Fruit fly (Drosophila melanogaster): ENCODE results near the gene Octalpha2R.

Octalpha2R gene

dm6 chr3R:18795000-18795810, 53.8 kb downstream of the Octalpha2R start, which contains the start of gene CG7720 (continued):
- TF ChIP-seq scrt (GFP tag; optimal IDR thresholded peaks at IDR 0.05) (no peak), CG4820 (GFP tag; optimal IDR thresholded peaks at IDR 0.05) (peak; percentile 64), slp2 (GFP tag; optimal IDR thresholded peaks at IDR 0.05) (no peak), ci (GFP tag; IDR thresholded peaks at IDR 0.05) (0 out of 3 replicates have a peak, but pooled peaks have one; percentile 51), lov (optimal IDR thresholded peaks at IDR 0.05) (no peak), lov (GFP tag; IDR thresholded peaks at IDR 0.05) (no peak), CG2678 (tag; optimal IDR thresholded peaks at IDR 0.05) (peak; percentile 58), chinmo (GFP tag; IDR thresholded peaks at IDR 0.05; ENCODE audit: partially characterized antibody) (no peak), ham (GFP tag; IDR thresholded peaks at IDR 0.05) (no peak), CG10543 (GFP tag; optimal IDR thresholded peaks at IDR 0.05) (no peak), CG32767 (GFP tag; IDR thresholded peaks at IDR 0.05) (no peak), CG11085 (GFP tag; IDR thresholded peaks at IDR 0.05) (no peak), CrebB (tag; optimal IDR thresholded peaks at IDR 0.05) (no peak), Hand (GFP tag; optimal IDR thresholded peaks at IDR 0.05) (no peak), CG7357 (GFP tag; IDR thresholded peaks at IDR 0.05) (no peak), dysf (GFP tag; IDR thresholded peaks at IDR 0.05) (peak; percentile 53; the same call in 2 of the 3 replicates), sd (tag; optimal IDR thresholded peaks at IDR 0.05) (no peak), jumu (GFP tag; optimal IDR thresholded peaks at IDR 0.05) (no peak), CG8924 (tag; optimal IDR thresholded peaks at IDR 0.05) (peak; percentile 39), sna (GFP tag; IDR thresholded peaks at IDR 0.05; ENCODE audit: partially characterized antibody) (no peak), HLH3B (GFP tag; IDR thresholded peaks at IDR 0.05) (no peak; the same call in 1 of the 2 replicates), luna (GFP tag; optimal IDR thresholded peaks at IDR 0.05) (no peak), vvl (GFP tag; IDR thresholded peaks at IDR 0.05) (no peak), Dip2 (GFP tag; IDR thresholded peaks at IDR 0.05) (no peak), CG15696 (tag; optimal IDR thresholded peaks at IDR 0.05) (no peak), CG15479 (GFP tag; optimal IDR thresholded peaks at IDR 0.05) (no peak), Stat92E (GFP tag; optimal IDR thresholded peaks at IDR 0.05) (no peak), Nf-YA (GFP tag; IDR thresholded peaks at IDR 0.05) (no peak), Ssrp (tag; optimal IDR thresholded peaks at IDR 0.05) (peak; percentile 48), crp (GFP tag; optimal IDR thresholded peaks at IDR 0.05) (peak in 1 of 2 experiments; percentile 1), CG11093 (GFP tag; IDR thresholded peaks at IDR 0.05) (no peak), CG30020 (tag; optimal IDR thresholded peaks at IDR 0.05) (no peak), ab (GFP tag; optimal IDR thresholded peaks at IDR 0.05) (no peak), gcm (GFP tag; optimal IDR thresholded peaks at IDR 0.05) (no peak), CG15011 (GFP tag; optimal IDR thresholded peaks at IDR 0.05) (no peak), prd (optimal IDR thresholded peaks at IDR 0.05) (no peak), prd (GFP tag; IDR thresholded peaks at IDR 0.05) (peak; percentile 24; the same call in 1 of the 3 replicates), CG12219 (GFP tag; optimal IDR thresholded peaks at IDR 0.05) (peak; percentile 25), CG3847 (GFP tag; IDR thresholded peaks at IDR 0.05) (no peak; the same call in 1 of the 2 replicates), CG9797 (GFP tag; optimal IDR thresholded peaks at IDR 0.05) (no peak), Med (GFP tag) (peak; percentile 68), CG3281 (GFP tag; optimal IDR thresholded peaks at IDR 0.05) (peak; percentile 31), CG10959 (GFP tag; IDR thresholded peaks at IDR 0.05) (no peak), CG15514 (GFP tag; optimal IDR thresholded peaks at IDR 0.05) (peak; percentile 6), br (optimal IDR thresholded peaks at IDR 0.05) (no peak), NFAT (GFP tag; IDR thresholded peaks at IDR 0.05) (no peak), lmd (GFP tag; IDR thresholded peaks at IDR 0.05) (no peak), E2f1 (GFP tag; IDR thresholded peaks at IDR 0.05) (0 out of 2 replicates have a peak, but pooled peaks have one; percentile 14), CG13624 (GFP tag; optimal IDR thresholded peaks at IDR 0.05) (no peak), Sox102F (GFP tag; optimal IDR thresholded peaks at IDR 0.05) (peak; percentile 68)

All from whole organism, embryonic.